Worm (Caenorhabditis elegans): ENCODE measurements around the gene C34C12.12.

The C34C12.12 gene

ce11 chrIII:3476245-3476644, 23.3 kb downstream of the C34C12.12 start (continued):
- TF ChIP-seq ztf-11 (tag; optimal IDR thresholded peaks at IDR 0.05) (peak in 1 of 2 experiments; percentile 86), F16B12.6 (tag; optimal IDR thresholded peaks at IDR 0.05) (no peak), egl-27 (tag; optimal IDR thresholded peaks at IDR 0.05) (no peak), unc-130 (tag; optimal IDR thresholded peaks at IDR 0.05) (no peak)

ce11 chrIII:3477375-3477774, 24.4 kb downstream of the C34C12.12 start:
- TF ChIP-seq isw-1 (GFP tag; IDR thresholded peaks at IDR 0.05) (no peak), snu-23 (GFP tag; optimal IDR thresholded peaks at IDR 0.05) (no peak), fkh-8 (tag; optimal IDR thresholded peaks at IDR 0.05) (no peak), elt-2 (tag; optimal IDR thresholded peaks at IDR 0.05) (no peak), sptf-1 (tag; optimal IDR thresholded peaks at IDR 0.05) (no peak), unc-62 (GFP tag; optimal IDR thresholded peaks at IDR 0.05) (no peak), unc-30 (tag; optimal IDR thresholded peaks at IDR 0.05) (no peak), sox-4 (tag; optimal IDR thresholded peaks at IDR 0.05) (no peak), efl-1 (optimal IDR thresholded peaks at IDR 0.05) (no peak), efl-1 (GFP tag; optimal IDR thresholded peaks at IDR 0.05 in 1 of 2) (no peak), ztf-4 (tag; optimal IDR thresholded peaks at IDR 0.05) (no peak), lin-13 (GFP tag; optimal IDR thresholded peaks at IDR 0.05) (no peak), blmp-1 (tag; optimal IDR thresholded peaks at IDR 0.05) (no peak), egl-27 (tag; optimal IDR thresholded peaks at IDR 0.05) (no peak), hlh-4 (tag; optimal IDR thresholded peaks at IDR 0.05) (no peak), ceh-63 (GFP tag; optimal IDR thresholded peaks at IDR 0.05) (no peak), mef-2 (tag; optimal IDR thresholded peaks at IDR 0.05) (no peak), ztf-11 (tag; optimal IDR thresholded peaks at IDR 0.05) (no peak), sup-37 (GFP tag; optimal IDR thresholded peaks at IDR 0.05) (no peak)

- peak; percentile 26 for TF ChIP-seq lin-14 (GFP tag; optimal IDR thresholded peaks at IDR 0.05)
- TF ChIP-seq efl-1 (optimal IDR thresholded peaks at IDR 0.05): no peak
- TF ChIP-seq efl-1 (GFP tag; optimal IDR thresholded peaks at IDR 0.05 in 1 of 2): no peak
- TF ChIP-seq rnt-1 (tag; optimal IDR thresholded peaks at IDR 0.05): peak; percentile 0
- TF ChIP-seq blmp-1 (tag; optimal IDR thresholded peaks at IDR 0.05): peak; percentile 50
- TF ChIP-seq elt-3 (tag; optimal IDR thresholded peaks at IDR 0.05): no peak
- TF ChIP-seq nhr-12 (tag; optimal IDR thresholded peaks at IDR 0.05): no peak
- TF ChIP-seq pqm-1 (tag; optimal IDR thresholded peaks at IDR 0.05): no peak
- TF ChIP-seq grh-1 (GFP tag; IDR thresholded peaks at IDR 0.05): no peak
- TF ChIP-seq nhr-85 (tag): peak; percentile 31
- TF ChIP-seq fos-1 (tag; optimal IDR thresholded peaks at IDR 0.05): no peak
Measured at ce11 chrIII:3478795-3479398, 25.9 kb downstream of the C34C12.12 start.

- TF ChIP-seq pqm-1 (tag; optimal IDR thresholded peaks at IDR 0.05) (no peak), hlh-4 (tag; optimal IDR thresholded peaks at IDR 0.05) (no peak), unc-130 (tag; optimal IDR thresholded peaks at IDR 0.05) (peak; percentile 1), lsy-2 (tag; optimal IDR thresholded peaks at IDR 0.05) (no peak), elt-3 (tag; optimal IDR thresholded peaks at IDR 0.05) (peak in 1 of 6 experiments; percentile 46), ceh-88 (GFP tag; IDR thresholded peaks at IDR 0.05) (no peak), lin-39 (tag; optimal IDR thresholded peaks at IDR 0.05) (no peak), ztf-11 (tag; optimal IDR thresholded peaks at IDR 0.05) (no peak), blmp-1 (tag; optimal IDR thresholded peaks at IDR 0.05) (peak; percentile 89), unc-62 (GFP tag; optimal IDR thresholded peaks at IDR 0.05) (no peak), ets-5 (GFP tag; IDR thresholded peaks at IDR 0.05) (no peak), nhr-28 (tag; optimal IDR thresholded peaks at IDR 0.05) (no peak), nhr-90 (tag; optimal IDR thresholded peaks at IDR 0.05; ENCODE audit: poor library complexity) (peak; percentile 47), ces-1 (GFP tag; optimal IDR thresholded peaks at IDR 0.05) (no peak), snu-23 (GFP tag; optimal IDR thresholded peaks at IDR 0.05) (peak; percentile 16), nhr-237 (tag; optimal IDR thresholded peaks at IDR 0.05) (no peak), sox-4 (tag; optimal IDR thresholded peaks at IDR 0.05) (no peak), ceh-90 (tag; optimal IDR thresholded peaks at IDR 0.05) (no peak), elt-2 (tag; optimal IDR thresholded peaks at IDR 0.05) (no peak), nhr-12 (tag; optimal IDR thresholded peaks at IDR 0.05) (no peak), fkh-8 (tag; optimal IDR thresholded peaks at IDR 0.05) (no peak), mep-1 (tag; optimal IDR thresholded peaks at IDR 0.05) (peak; percentile 54), fos-1 (tag; optimal IDR thresholded peaks at IDR 0.05) (no peak), fkh-4 (tag; optimal IDR thresholded peaks at IDR 0.05; ENCODE audit: borderline replicate concordance) (no peak), nhr-71 (tag; optimal IDR thresholded peaks at IDR 0.05) (no peak), ceh-63 (GFP tag; optimal IDR thresholded peaks at IDR 0.05) (no peak), nhr-76 (tag; optimal IDR thresholded peaks at IDR 0.05) (no peak), zag-1 (tag; optimal IDR thresholded peaks at IDR 0.05) (no peak), ztf-4 (tag; optimal IDR thresholded peaks at IDR 0.05) (no peak), dpl-1 (GFP tag; optimal IDR thresholded peaks at IDR 0.05) (no peak), nhr-11 (tag; optimal IDR thresholded peaks at IDR 0.05) (no peak), nhr-85 (tag) (peak; percentile 63)
Measured at ce11 chrIII:3480236-3480635, 27.2 kb downstream of the C34C12.12 start.
